Worm (Caenorhabditis elegans) whole organism, late embryonic: ENCODE data around the gene oops-1.

Experiments
- ama-1 ChIP-seq: fragments of 150-350 bp; optimal IDR thresholded peaks from 2 replicates; lab custom pipeline; 2014
- ceh-22 ChIP-seq: sonication (generic microtip); optimal IDR thresholded peaks from 2 replicates; lab custom pipeline; 2017; ENCODE audit warnings: missing biosample characterization, missing genetic modification characterization
- ceh-6 ChIP-seq: fragments of 200-800 bp; sonication (Bioruptor generic); optimal IDR thresholded peaks from 2 replicates; lab custom pipeline; 2018; ENCODE audit warnings: mild to moderate bottlenecking, missing genetic modification characterization, missing compliant biosample characterization
- elt-2 ChIP-seq: sonication (generic microtip); optimal IDR thresholded peaks from 2 replicates; lab custom pipeline; 2016; ENCODE audit warnings: missing genetic modification reagents, missing genetic modification characterization, missing compliant biosample characterization
- ets-4 ChIP-seq: sonication (generic microtip); optimal IDR thresholded peaks from 2 replicates; lab custom pipeline; 2016; ENCODE audit warnings: missing genetic modification characterization, missing compliant biosample characterization
- gmeb-2 ChIP-seq: sonication (generic microtip); optimal IDR thresholded peaks from 2 replicates; lab custom pipeline; 2016; ENCODE audit warnings: missing genetic modification characterization, inconsistent platforms, missing compliant biosample characterization
- hlh-13 ChIP-seq: fragments of 200-800 bp; sonication (Bioruptor generic); optimal IDR thresholded peaks from 2 replicates; lab custom pipeline; 2018; ENCODE audit warnings: mild to moderate bottlenecking, missing genetic modification characterization, missing compliant biosample characterization
- mec-3 ChIP-seq: sonication (generic microtip); optimal IDR thresholded peaks from 2 replicates; lab custom pipeline; 2016; ENCODE audit warnings: borderline replicate concordance, missing genetic modification characterization, missing compliant biosample characterization
- pha-2 ChIP-seq: sonication (generic microtip); optimal IDR thresholded peaks from 2 replicates; lab custom pipeline; 2017; ENCODE audit warnings: mild to moderate bottlenecking, missing genetic modification characterization, missing compliant biosample characterization
- pha-4 ChIP-seq: fragments of 150-350 bp; optimal IDR thresholded peaks from 2 replicates; lab custom pipeline; 2018; ENCODE audit warnings: missing biosample characterization, missing genetic modification reagents, missing genetic modification characterization
- pqm-1 ChIP-seq: sonication (generic microtip); optimal IDR thresholded peaks from 2 replicates; lab custom pipeline; 2016; ENCODE audit warnings: missing genetic modification characterization, missing compliant biosample characterization
- pros-1 ChIP-seq: fragments of 150-350 bp; optimal IDR thresholded peaks from 2 replicates; lab custom pipeline; 2014; ENCODE audit warnings: missing biosample characterization, missing genetic modification reagents, missing genetic modification characterization
- rnt-1 ChIP-seq: sonication (generic microtip); optimal IDR thresholded peaks from 2 replicates; lab custom pipeline; 2016; ENCODE audit warnings: missing genetic modification characterization, missing compliant biosample characterization
- unc-42 ChIP-seq: sonication (generic microtip); optimal IDR thresholded peaks from 2 replicates; lab custom pipeline; 2016; ENCODE audit warnings: missing genotype, missing genetic modification characterization, missing compliant biosample characterization
- zip-5 ChIP-seq: sonication (generic microtip); optimal IDR thresholded peaks from 2 replicates; lab custom pipeline; 2016; ENCODE audit warnings: missing genetic modification characterization, missing compliant biosample characterization

oops-1 gene

ce11 chrIV:5764392-5764791 is 49.5 kb downstream of the oops-1 start:
- no peak for TF ChIP-seq pha-2 (tag; lab: Kevin White, UChicago)
- TF ChIP-seq mec-3 (tag; lab: Kevin White, UChicago), result no peak

ce11 chrIV:5762770-5763169 is 51.2 kb downstream of the oops-1 start:
- no peak for TF ChIP-seq zip-5 (tag; lab: Kevin White, UChicago)
- TF ChIP-seq pha-4 (tag; lab: Kevin White, UChicago), result no peak
- no peak for TF ChIP-seq hlh-13 (GFP tag; lab: Kevin White, UChicago)
- TF ChIP-seq unc-42 (tag; lab: Kevin White, UChicago), result no peak
- TF ChIP-seq ceh-22 (tag; lab: Kevin White, UChicago), result no peak
- TF ChIP-seq pros-1 (tag; lab: Kevin White, UChicago), result no peak
- no peak for TF ChIP-seq pqm-1 (tag; lab: Kevin White, UChicago)
- TF ChIP-seq ets-4, result no peak
- no peak for TF ChIP-seq gmeb-2 (tag; lab: Kevin White, UChicago)
- no peak for TF ChIP-seq elt-2
- TF ChIP-seq ceh-6 (GFP tag; lab: Kevin White, UChicago), result no peak
- no peak for TF ChIP-seq rnt-1
- TF ChIP-seq ama-1 (lab: Kevin White, UChicago), result no peak
